Fruit fly (Drosophila melanogaster) whole organism: ENCODE data around the gene CG1227.

Source experiments
- CG8478 ChIP-seq: fragments of >200 bp; optimal IDR thresholded peaks from 2 replicates; lab custom pipeline; 2018; ENCODE audit warnings: inconsistent platforms
- Dll ChIP-seq: fragments of >200 bp; optimal IDR thresholded peaks from 2 replicates; lab custom pipeline; 2017
- EcR ChIP-seq, 2 experiments: fragments of >200 bp; optimal IDR thresholded peaks; 2 replicates each; lab custom pipeline; 2017; ENCODE audit warnings: missing biosample characterization in 2 of 2, missing genetic modification characterization in 2 of 2, missing genetic modification reagents in 2 of 2
- pan ChIP-seq: fragments of >200 bp; optimal IDR thresholded peaks from 2 replicates; lab custom pipeline; 2017
- psq ChIP-seq: fragments of >200 bp; optimal IDR thresholded peaks from 2 replicates; lab custom pipeline; 2017
- usp ChIP-seq: fragments of >200 bp; optimal IDR thresholded peaks from 2 replicates; lab custom pipeline; 2017; ENCODE audit warnings: missing biosample characterization, missing genetic modification characterization, mixed read lengths

Gene CG1227

DNA sequence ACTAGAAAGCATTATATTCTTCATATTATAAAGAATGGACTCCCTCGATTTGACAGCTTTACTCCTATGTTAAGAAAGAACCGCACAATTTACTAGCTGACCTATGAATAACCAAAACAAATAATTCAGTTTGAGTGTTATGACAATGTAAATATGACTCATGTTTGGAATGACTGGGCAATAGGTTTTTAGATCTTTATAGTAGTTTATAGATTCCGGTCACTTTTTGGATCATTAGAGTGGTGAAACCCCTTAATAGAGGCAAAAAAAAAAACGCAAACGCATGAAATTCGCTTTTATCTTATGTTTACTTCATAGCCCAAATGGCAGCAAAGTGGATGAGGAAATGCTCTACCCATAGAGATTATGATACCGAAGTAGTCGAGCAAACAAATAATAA, 29.9 kb downstream of the CG1227 start, which contains the start of gene CG14605:
Gene CG14605 (minus strand): TSS at position 101 of the 400 bp plus-strand sequence.
- TF ChIP-seq usp (GFP tag; lab: Kevin White, UChicago) (no peak), EcR (GFP tag; optimal IDR thresholded peaks at IDR 0.05; lab: Kevin White, UChicago) (no peak), Dll (lab: Kevin White, UChicago) (no peak), pan (lab: Kevin White, UChicago) (no peak), psq (lab: Kevin White, UChicago) (no peak), CG8478 (lab: Kevin White, UChicago) (no peak)

DNA sequence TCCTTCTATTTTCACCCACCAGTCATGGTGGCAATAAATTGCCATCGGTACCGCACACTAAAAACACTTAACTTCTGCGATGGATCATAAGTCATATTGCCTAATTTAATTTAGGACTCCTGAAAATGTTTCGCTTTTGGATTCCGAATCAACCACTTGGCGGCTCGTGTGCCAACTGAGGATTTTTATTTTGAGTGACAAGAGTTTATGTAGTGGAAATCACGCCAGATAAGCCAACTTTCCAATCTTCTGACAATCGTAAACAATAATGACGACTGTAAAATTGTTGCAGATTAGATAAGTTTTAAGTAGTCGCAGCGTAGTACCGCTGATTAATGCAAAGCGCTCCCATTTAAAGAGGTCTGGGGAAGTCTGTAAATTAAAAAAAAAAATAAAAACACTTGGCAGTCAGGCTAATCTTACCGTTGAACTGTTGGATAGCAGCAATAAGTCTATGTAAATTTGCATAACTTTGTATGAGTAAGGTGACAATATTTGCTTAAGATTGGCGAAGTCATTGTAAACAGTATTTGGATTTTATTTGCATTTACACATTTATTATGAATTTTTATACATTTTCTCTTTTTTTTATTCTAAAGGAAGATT, 32.5 kb downstream of the CG1227 start, which contains the start of gene CG14606:
Gene CG14606 (minus strand): TSS at position 160 of the 606 bp plus-strand sequence.
- TF ChIP-seq psq (lab: Kevin White, UChicago) (no peak), pan (lab: Kevin White, UChicago) (no peak), CG8478 (lab: Kevin White, UChicago) (no peak), Dll (lab: Kevin White, UChicago) (no peak), usp (GFP tag; lab: Kevin White, UChicago) (no peak), EcR (GFP tag; optimal IDR thresholded peaks at IDR 0.05; lab: Kevin White, UChicago) (no peak)

DNA sequence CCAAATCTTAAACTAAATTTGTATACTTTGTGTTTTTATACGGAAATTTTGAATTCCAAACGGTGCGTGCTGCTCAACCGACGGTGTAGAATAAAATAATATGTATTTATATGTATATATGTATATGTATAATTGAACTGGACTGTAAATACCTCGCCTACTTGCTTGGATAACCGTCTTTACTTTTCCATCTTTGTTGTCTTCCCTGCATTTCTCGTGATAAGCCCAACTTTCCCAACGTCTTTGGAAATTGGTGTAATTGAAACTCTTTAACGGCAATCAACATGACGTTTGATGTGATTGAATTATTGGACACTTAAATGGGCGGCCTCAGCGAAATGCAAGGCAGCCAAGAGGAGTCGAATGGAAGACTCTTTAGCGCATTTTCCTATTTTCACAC, 41.2 kb downstream of the CG1227 start, which contains the start of gene CG1288:
Gene CG1288 (minus strand): TSS at position 101 of the 400 bp plus-strand sequence.
- no peak for TF ChIP-seq Dll (lab: Kevin White, UChicago)
- no peak for TF ChIP-seq EcR (GFP tag; optimal IDR thresholded peaks at IDR 0.05; lab: Kevin White, UChicago)
- TF ChIP-seq pan (lab: Kevin White, UChicago): no peak
- no peak for TF ChIP-seq psq (lab: Kevin White, UChicago)

DNA sequence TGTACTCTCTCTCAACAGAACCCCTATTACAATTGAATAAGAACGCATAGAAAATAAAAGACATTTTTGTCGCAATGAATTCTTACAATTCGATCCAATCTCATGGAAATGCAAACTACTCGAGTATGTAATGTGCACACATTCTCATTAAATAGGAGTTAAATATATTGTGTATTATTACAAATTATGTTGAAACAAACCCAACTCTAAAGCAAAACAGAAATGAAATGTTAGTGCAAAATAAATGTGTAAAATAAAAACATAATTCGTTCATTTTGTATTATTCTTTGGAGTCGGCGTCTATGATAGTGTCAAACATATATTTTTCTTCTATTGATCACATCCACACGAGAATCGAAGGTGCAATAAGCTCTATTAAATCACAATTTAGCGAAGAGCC, 48.9 kb downstream of the CG1227 start, which contains the start of gene CG14609:
Gene CG14609 (plus strand): TSS at position 301 of the 400 bp plus-strand sequence.
- TF ChIP-seq CG8478 (lab: Kevin White, UChicago) (no peak), Dll (lab: Kevin White, UChicago) (no peak), psq (lab: Kevin White, UChicago) (no peak), usp (GFP tag; lab: Kevin White, UChicago) (no peak), EcR (GFP tag; optimal IDR thresholded peaks at IDR 0.05; lab: Kevin White, UChicago) (no peak), pan (lab: Kevin White, UChicago) (no peak)

DNA sequence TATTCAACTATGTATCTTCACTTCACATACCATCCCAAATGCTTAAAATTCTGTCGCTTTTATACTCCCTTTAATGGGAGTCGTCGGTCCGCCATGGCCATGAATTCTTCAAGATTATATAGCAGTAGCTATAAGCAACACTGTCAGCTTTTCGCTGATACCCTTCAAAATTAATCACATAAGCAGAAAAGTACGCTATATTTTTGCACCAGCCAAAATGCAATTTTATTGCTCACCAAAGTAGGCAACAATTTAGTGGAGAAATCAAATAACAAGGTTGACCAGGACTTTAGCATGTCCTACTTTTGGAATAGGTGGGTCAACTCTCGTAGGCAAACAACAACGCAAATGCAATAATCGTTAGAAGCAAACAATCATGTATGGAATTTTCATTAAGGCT, 49.7 kb downstream of the CG1227 start:
- TF ChIP-seq pan (lab: Kevin White, UChicago) (no peak), CG8478 (lab: Kevin White, UChicago) (no peak), usp (GFP tag; lab: Kevin White, UChicago) (no peak), Dll (lab: Kevin White, UChicago) (no peak), EcR (GFP tag; optimal IDR thresholded peaks at IDR 0.05; lab: Kevin White, UChicago) (no peak), psq (lab: Kevin White, UChicago) (no peak)
